Fruit fly (Drosophila melanogaster): ENCODE results near the gene scat.

dm6 chr2L:9387240-9387672 is 43.9 kb upstream of the scat start, which contains the start of gene Aldh:
- TF ChIP-seq Abd-B (GFP tag; optimal IDR thresholded peaks at IDR 0.05) (no peak), Mio (GFP tag; optimal IDR thresholded peaks at IDR 0.05) (no peak), psq (GFP tag; optimal IDR thresholded peaks at IDR 0.05) (no peak), tai (GFP tag; optimal IDR thresholded peaks at IDR 0.05) (no peak), h (GFP tag; optimal IDR thresholded peaks at IDR 0.05) (no peak), usp (GFP tag; optimal IDR thresholded peaks at IDR 0.05) (no peak), GATAd (GFP tag; optimal IDR thresholded peaks at IDR 0.05) (no peak), Hr78 (GFP tag; optimal IDR thresholded peaks at IDR 0.05) (no peak), lola (GFP tag; optimal IDR thresholded peaks at IDR 0.05) (no peak), br (GFP tag; optimal IDR thresholded peaks at IDR 0.05) (no peak)

All from whole organism, wandering third instar larva.